Worm (Caenorhabditis elegans) whole organism, young adult: ENCODE results near the gene C05A2.4.
A peak's percentile ranks its signal among the peaks of the same experiment; 100 is the strongest.

ENCODE experiments used
- B0019.2 ChIP-seq: fragments of 200-800 bp; sonication (Bioruptor generic); conservative IDR thresholded peaks from 2 replicates; pipeline ENCODE4 v1.3.6; 2022; ENCODE audit warnings: missing genetic modification reagents, missing genetic modification characterization, missing compliant biosample characterization
- C06A6.2 ChIP-seq: fragments of 200-800 bp; sonication (Bioruptor generic); conservative IDR thresholded peaks from 2 replicates; pipeline ENCODE4 v1.3.6; 2022; ENCODE audit warnings: missing genetic modification characterization, missing compliant biosample characterization
- F33H1.4 ChIP-seq: fragments of 200-800 bp; sonication (Bioruptor generic); IDR thresholded peaks from 2 replicates; pipeline ENCODE4 v1.3.6; 2022; ENCODE audit warnings: missing genetic modification reagents, missing genetic modification characterization, missing compliant biosample characterization
- F37B4.10 ChIP-seq: fragments of 200-800 bp; sonication (Bioruptor generic); IDR thresholded peaks from 2 replicates; pipeline ENCODE4 v1.3.6; 2022; ENCODE audit warnings: missing genetic modification characterization, missing compliant biosample characterization
- F39B2.1 ChIP-seq: fragments of 200-800 bp; sonication (Bioruptor generic); IDR thresholded peaks from 2 replicates; pipeline ENCODE4 v1.3.6; 2022; ENCODE audit warnings: missing genetic modification reagents, missing genetic modification characterization, missing compliant biosample characterization
- F49E8.2 ChIP-seq: sonication (generic microtip); optimal IDR thresholded peaks from 3 replicates; lab custom pipeline; 2017; ENCODE audit warnings: missing genetic modification characterization, mild to moderate bottlenecking, missing compliant biosample characterization, antibody characterized with exemption, moderate library complexity; ENCODE audit not compliant: insufficient read depth
- K12H6.12 ChIP-seq: fragments of 200-800 bp; sonication (Bioruptor generic); optimal IDR thresholded peaks from 2 replicates; lab custom pipeline; 2018; ENCODE audit warnings: mild to moderate bottlenecking, missing genetic modification characterization, missing compliant biosample characterization
- Y56A3A.18 ChIP-seq: fragments of 200-800 bp; sonication (Bioruptor generic); IDR thresholded peaks from 2 replicates; pipeline ENCODE4 v1.3.6; 2022; ENCODE audit warnings: missing genetic modification reagents, missing genetic modification characterization, missing compliant biosample characterization
- Y95B8A.8 ChIP-seq: fragments of 200-800 bp; sonication (Bioruptor generic); IDR thresholded peaks from 2 replicates; pipeline ENCODE4 v1.3.6; 2022; ENCODE audit warnings: missing genetic modification reagents, missing genetic modification characterization, missing compliant biosample characterization
- ZK185.1 ChIP-seq: sonication (generic microtip); optimal IDR thresholded peaks from 2 replicates; lab custom pipeline; 2016; ENCODE audit warnings: mild to moderate bottlenecking, missing genetic modification characterization, missing compliant biosample characterization; ENCODE audit not compliant: poor library complexity, severe bottlenecking
- attf-6 ChIP-seq: fragments of 200-800 bp; sonication (Bioruptor generic); IDR thresholded peaks from 2 replicates; pipeline ENCODE4 v1.3.6; 2022; ENCODE audit warnings: missing genetic modification reagents, missing genetic modification characterization, missing compliant biosample characterization
- ceh-79 ChIP-seq: sonication (generic microtip); optimal IDR thresholded peaks from 2 replicates; lab custom pipeline; 2017; ENCODE audit warnings: mild to moderate bottlenecking, missing genetic modification characterization, missing compliant biosample characterization
- dpff-1 ChIP-seq: sonication (generic microtip); optimal IDR thresholded peaks from 2 replicates; lab custom pipeline; 2017; ENCODE audit warnings: mild to moderate bottlenecking, missing genetic modification characterization, missing compliant biosample characterization
- dpl-1 ChIP-seq: fragments of 150-350 bp; optimal IDR thresholded peaks from 2 replicates; lab custom pipeline; 2014; ENCODE audit warnings: missing biosample characterization, missing genetic modification reagents, missing genetic modification characterization
- efl-1 ChIP-seq: fragments of 150-350 bp; optimal IDR thresholded peaks from 2 replicates; lab custom pipeline; 2014; ENCODE audit warnings: missing biosample characterization, missing genetic modification reagents, missing genetic modification characterization
- egl-18 ChIP-seq: fragments of 200-800 bp; sonication (Bioruptor generic); IDR thresholded peaks from 2 replicates; pipeline ENCODE4 v1.3.6; 2022; ENCODE audit warnings: missing genetic modification reagents, missing genetic modification characterization, missing compliant biosample characterization
- egl-44 ChIP-seq: fragments of 200-800 bp; sonication (Bioruptor generic); IDR thresholded peaks from 2 replicates; pipeline ENCODE4 v1.3.6; 2022; ENCODE audit warnings: missing genetic modification reagents, missing genetic modification characterization, missing compliant biosample characterization
- ets-4 ChIP-seq: fragments of 200-800 bp; sonication (Bioruptor generic); optimal IDR thresholded peaks from 2 replicates; lab custom pipeline; 2018; ENCODE audit warnings: mild to moderate bottlenecking, missing genetic modification characterization, missing compliant biosample characterization
- gei-17 ChIP-seq: fragments of 200-800 bp; sonication (Bioruptor generic); optimal IDR thresholded peaks from 2 replicates; lab custom pipeline; 2018; ENCODE audit warnings: mild to moderate bottlenecking, missing genetic modification characterization, missing compliant biosample characterization
- hmg-1.2 ChIP-seq: fragments of 200-800 bp; sonication (Bioruptor generic); IDR thresholded peaks from 2 replicates; pipeline ENCODE4 v1.3.6; 2022; ENCODE audit warnings: missing genetic modification reagents, missing genetic modification characterization, missing compliant biosample characterization
- hrde-1 ChIP-seq: sonication (generic microtip); optimal IDR thresholded peaks from 2 replicates; lab custom pipeline; 2016; ENCODE audit warnings: missing genetic modification characterization, mild to moderate bottlenecking, missing compliant biosample characterization, moderate library complexity, missing genotype, missing genetic modification reagents, borderline replicate concordance
- hsf-1 ChIP-seq: fragments of 200-800 bp; sonication (Bioruptor generic); IDR thresholded peaks from 2 replicates; pipeline ENCODE4 v1.3.6; 2022; ENCODE audit warnings: missing genetic modification reagents, missing genetic modification characterization, missing compliant biosample characterization
- lag-1 ChIP-seq: fragments of 200-800 bp; sonication (Bioruptor generic); IDR thresholded peaks from 2 replicates; pipeline ENCODE4 v1.3.6; 2022; ENCODE audit warnings: missing genetic modification reagents, missing genetic modification characterization, missing compliant biosample characterization
- lin-40 ChIP-seq: sonication (generic microtip); optimal IDR thresholded peaks from 2 replicates; lab custom pipeline; 2016; ENCODE audit warnings: missing genetic modification characterization, mild to moderate bottlenecking, missing compliant biosample characterization, missing genotype, missing genetic modification reagents
- lin-54 ChIP-seq: fragments of 200-800 bp; sonication (Bioruptor generic); optimal IDR thresholded peaks from 2 replicates; lab custom pipeline; 2018; ENCODE audit warnings: mild to moderate bottlenecking, missing genetic modification characterization, missing compliant biosample characterization
- lsl-1 ChIP-seq: fragments of 200-800 bp; sonication (Bioruptor generic); optimal IDR thresholded peaks from 2 replicates; lab custom pipeline; 2018; ENCODE audit warnings: mild to moderate bottlenecking, missing genetic modification characterization, moderate library complexity, missing compliant biosample characterization
- lsy-27 ChIP-seq: sonication (generic microtip); optimal IDR thresholded peaks from 2 replicates; lab custom pipeline; 2017; ENCODE audit warnings: missing genetic modification characterization, mild to moderate bottlenecking, missing compliant biosample characterization, antibody characterized with exemption, missing genotype, borderline replicate concordance; ENCODE audit not compliant: insufficient read depth
- madf-8 ChIP-seq: fragments of 200-800 bp; sonication (Bioruptor generic); conservative IDR thresholded peaks from 2 replicates; pipeline ENCODE4 v1.3.6; 2022; ENCODE audit warnings: missing genetic modification reagents, missing genetic modification characterization, missing compliant biosample characterization
- mel-28 ChIP-seq: sonication (generic microtip); optimal IDR thresholded peaks from 2 replicates; lab custom pipeline; 2016; ENCODE audit warnings: borderline replicate concordance, mild to moderate bottlenecking, missing genetic modification characterization, missing compliant biosample characterization
- nfya-1 ChIP-seq: sonication (generic microtip); optimal IDR thresholded peaks from 2 replicates; lab custom pipeline; 2017; ENCODE audit warnings: antibody characterized with exemption, missing compliant biosample characterization, missing genetic modification characterization, borderline replicate concordance; ENCODE audit not compliant: insufficient read depth
- nhr-90 ChIP-seq: sonication (generic microtip); optimal IDR thresholded peaks from 2 replicates; lab custom pipeline; 2016; ENCODE audit warnings: missing genotype, mild to moderate bottlenecking, missing genetic modification characterization, missing compliant biosample characterization
- pbrm-1 ChIP-seq: fragments of 200-800 bp; sonication (Bioruptor generic); IDR thresholded peaks from 2 replicates; pipeline ENCODE4 v1.3.6; 2022; ENCODE audit warnings: missing genetic modification reagents, missing genetic modification characterization, missing compliant biosample characterization
- pha-4 ChIP-seq: fragments of 150-350 bp; sonication (generic microtip); optimal IDR thresholded peaks from 2 replicates; lab custom pipeline; 2014; ENCODE audit warnings: missing biosample characterization, missing genetic modification reagents, missing genetic modification characterization
- ztf-18 ChIP-seq: sonication (generic microtip); optimal IDR thresholded peaks from 2 replicates; lab custom pipeline; 2016; ENCODE audit warnings: missing genotype, mild to moderate bottlenecking, missing genetic modification characterization, missing compliant biosample characterization
- ztf-25 ChIP-seq: fragments of 200-800 bp; sonication (Bioruptor generic); IDR thresholded peaks from 2 replicates; pipeline ENCODE4 v1.3.6; 2022; ENCODE audit warnings: missing genetic modification reagents, missing genetic modification characterization, missing compliant biosample characterization

Gene C05A2.4

DNA sequence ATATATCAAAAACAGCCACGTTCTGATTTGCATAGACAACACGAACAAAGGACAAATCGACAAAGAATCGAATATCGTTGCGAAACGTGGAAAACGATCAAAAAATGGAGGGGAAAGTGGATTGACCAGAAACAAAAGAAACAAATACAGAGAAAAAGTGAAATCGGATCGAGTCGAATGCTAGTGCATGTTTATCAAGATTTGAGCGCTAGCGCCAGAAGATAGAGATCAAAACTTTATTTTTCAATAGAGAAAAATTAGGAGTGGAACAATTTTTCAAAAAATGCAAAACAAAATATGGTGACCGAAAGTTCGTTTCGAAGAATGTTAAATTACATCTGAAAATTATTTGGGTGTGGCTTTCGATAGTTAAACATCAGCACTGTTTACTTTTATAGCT, 33.3 kb upstream of the C05A2.4 start:
- TF ChIP-seq B0019.2 (GFP tag; lab: Robert Waterston, UW) (no peak), ztf-18 (tag; lab: Kevin White, UChicago) (no peak), madf-8 (peak; percentile 40), mel-28 (tag; lab: Kevin White, UChicago) (no peak), ZK185.1 (tag; lab: Kevin White, UChicago) (no peak), ztf-25 (no peak), hmg-1.2 (no peak), lin-40 (no peak), Y56A3A.18 (GFP tag; lab: Robert Waterston, UW) (no peak), lsl-1 (GFP tag; lab: Kevin White, UChicago) (no peak), dpl-1 (peak; percentile 14), egl-44 (GFP tag; lab: Robert Waterston, UW) (no peak), efl-1 (GFP tag; lab: Kevin White, UChicago) (peak; percentile 71)

DNA sequence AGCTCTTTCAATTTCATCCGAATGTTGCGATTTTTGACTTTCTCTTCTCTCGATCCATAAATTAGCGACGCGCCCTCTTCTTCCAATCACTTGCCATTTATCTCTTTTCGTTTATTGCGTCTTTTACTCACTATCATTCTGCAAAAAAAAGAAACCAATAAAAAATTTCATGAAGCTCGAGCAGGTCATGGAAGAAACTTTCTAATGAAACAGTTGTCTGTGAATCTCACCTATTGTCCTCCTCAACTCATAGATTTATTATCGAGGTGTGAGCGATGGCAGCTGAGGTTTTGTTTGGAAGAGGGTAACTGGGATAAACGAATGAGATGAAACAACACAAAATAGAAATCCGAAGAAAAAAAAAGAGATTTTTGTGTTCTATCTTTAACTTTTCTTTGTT, 31.0 kb upstream of the C05A2.4 start:
- TF ChIP-seq Y95B8A.8 (GFP tag; lab: Robert Waterston, UW): no peak
- TF ChIP-seq gei-17 (GFP tag; lab: Kevin White, UChicago): no peak
- no peak for TF ChIP-seq C06A6.2 (GFP tag; lab: Robert Waterston, UW)
- no peak for TF ChIP-seq ceh-79 (tag; lab: Kevin White, UChicago)
- TF ChIP-seq lag-1 (GFP tag; lab: Robert Waterston, UW): no peak
- TF ChIP-seq F33H1.4: no peak
- TF ChIP-seq nfya-1 (tag; lab: Kevin White, UChicago): no peak
- TF ChIP-seq ets-4 (GFP tag; lab: Kevin White, UChicago): no peak
- no peak for TF ChIP-seq nhr-90 (tag; lab: Kevin White, UChicago)
- no peak for TF ChIP-seq pbrm-1

DNA sequence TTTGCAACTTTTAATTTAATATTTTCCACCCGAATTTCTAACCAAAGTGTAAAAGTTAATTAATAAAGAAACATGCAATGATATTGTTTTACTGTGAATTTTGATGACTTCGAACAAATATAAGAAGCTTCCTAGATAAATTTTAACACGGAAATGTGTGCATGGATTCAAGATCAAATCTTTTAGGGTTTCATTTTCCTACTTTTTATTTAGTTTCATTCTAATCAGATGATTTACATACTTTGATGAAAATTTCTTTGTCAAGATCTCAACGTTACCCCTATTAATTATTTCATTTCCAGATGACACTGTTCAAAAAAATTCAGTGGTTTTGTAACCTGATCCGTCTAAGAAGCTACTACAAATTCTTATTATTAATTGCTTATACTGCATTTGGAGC, 28.0 kb upstream of the C05A2.4 start, which contains the start of gene twk-12:
TSS of gene twk-12 (plus strand) at position 301 of the 400 bp plus-strand sequence.
- TF ChIP-seq hrde-1 (no peak), hsf-1 (GFP tag; lab: Robert Waterston, UW) (no peak), lsy-27 (tag; lab: Kevin White, UChicago) (no peak), F37B4.10 (GFP tag; lab: Robert Waterston, UW) (no peak), F49E8.2 (tag; lab: Kevin White, UChicago) (no peak), dpff-1 (tag; lab: Kevin White, UChicago) (no peak), attf-6 (GFP tag; lab: Robert Waterston, UW) (no peak), K12H6.12 (tag; lab: Kevin White, UChicago) (no peak), pha-4 (tag; lab: Kevin White, UChicago) (no peak), ztf-25 (no peak), F39B2.1 (GFP tag; lab: Robert Waterston, UW) (no peak), lag-1 (GFP tag; lab: Robert Waterston, UW) (no peak), egl-18 (GFP tag; lab: Robert Waterston, UW) (no peak), egl-44 (GFP tag; lab: Robert Waterston, UW) (no peak), ztf-18 (tag; lab: Kevin White, UChicago) (no peak), lin-54 (GFP tag; lab: Kevin White, UChicago) (no peak)
